Fruit fly (Drosophila melanogaster): Measurements from ENCODE around the gene Hr39.

Hr39 gene

dm6 chr2L:21290434-21290833, 53.4 kb downstream of the Hr39 start, which contains the start of gene Gr39a:
Gene Gr39a (plus strand): TSS chr2L:21290734.
- TF ChIP-seq psq (optimal IDR thresholded peaks at IDR 0.05): no peak
- TF ChIP-seq CG8478 (optimal IDR thresholded peaks at IDR 0.05): no peak
- TF ChIP-seq Dll (optimal IDR thresholded peaks at IDR 0.05): no peak
- TF ChIP-seq pan (optimal IDR thresholded peaks at IDR 0.05): no peak
- no peak for TF ChIP-seq EcR (GFP tag; optimal IDR thresholded peaks at IDR 0.05)
- no peak for TF ChIP-seq usp (GFP tag; optimal IDR thresholded peaks at IDR 0.05)

- TF ChIP-seq EcR (GFP tag; optimal IDR thresholded peaks at IDR 0.05): no peak
- no peak for TF ChIP-seq CG8478 (optimal IDR thresholded peaks at IDR 0.05)
- TF ChIP-seq usp (GFP tag; optimal IDR thresholded peaks at IDR 0.05): no peak
- no peak for TF ChIP-seq pan (optimal IDR thresholded peaks at IDR 0.05)
- TF ChIP-seq psq (optimal IDR thresholded peaks at IDR 0.05): no peak
- TF ChIP-seq Dll (optimal IDR thresholded peaks at IDR 0.05): no peak
Measured at dm6 chr2L:21299564-21299963, 62.5 kb downstream of the Hr39 start.

DNA sequence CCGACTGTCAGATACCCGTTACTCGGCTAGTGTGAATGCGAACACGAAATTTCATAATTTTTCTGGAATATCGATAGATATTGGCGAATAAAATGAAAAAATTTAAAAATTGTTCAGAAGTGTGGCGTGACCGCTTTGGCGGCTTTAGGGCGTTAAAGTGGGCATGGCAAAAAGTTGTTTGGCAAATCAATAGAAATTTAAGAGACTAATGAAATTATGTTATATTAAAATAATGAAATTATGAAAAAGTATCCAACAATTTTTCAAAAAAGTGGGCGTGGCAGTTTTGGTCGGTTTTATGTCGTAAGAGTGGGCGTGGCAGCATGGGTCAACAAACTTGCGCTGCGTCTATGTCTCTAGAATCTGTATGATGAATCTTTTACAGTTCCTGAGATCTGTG, 65.0 kb downstream of the Hr39 start:
- TF ChIP-seq EcR (GFP tag; optimal IDR thresholded peaks at IDR 0.05): no peak
- TF ChIP-seq pan (optimal IDR thresholded peaks at IDR 0.05): no peak
- no peak for TF ChIP-seq psq (optimal IDR thresholded peaks at IDR 0.05)
- no peak for TF ChIP-seq CG8478 (optimal IDR thresholded peaks at IDR 0.05)
- TF ChIP-seq usp (GFP tag; optimal IDR thresholded peaks at IDR 0.05): no peak
- TF ChIP-seq Dll (optimal IDR thresholded peaks at IDR 0.05): no peak

dm6 chr2L:21303655-21304532, 66.8 kb downstream of the Hr39 start:
- TF ChIP-seq pan (optimal IDR thresholded peaks at IDR 0.05) (no peak), psq (optimal IDR thresholded peaks at IDR 0.05) (no peak), EcR (GFP tag; optimal IDR thresholded peaks at IDR 0.05) (no peak), CG8478 (optimal IDR thresholded peaks at IDR 0.05) (no peak), Dll (optimal IDR thresholded peaks at IDR 0.05) (no peak), usp (GFP tag; optimal IDR thresholded peaks at IDR 0.05) (no peak)

dm6 chr2L:21304533-21304850, 67.4 kb downstream of the Hr39 start:
- TF ChIP-seq psq (optimal IDR thresholded peaks at IDR 0.05) (no peak), CG8478 (optimal IDR thresholded peaks at IDR 0.05) (no peak), pan (optimal IDR thresholded peaks at IDR 0.05) (no peak), EcR (GFP tag; optimal IDR thresholded peaks at IDR 0.05) (no peak), Dll (optimal IDR thresholded peaks at IDR 0.05) (no peak), usp (GFP tag; optimal IDR thresholded peaks at IDR 0.05) (no peak)

DNA sequence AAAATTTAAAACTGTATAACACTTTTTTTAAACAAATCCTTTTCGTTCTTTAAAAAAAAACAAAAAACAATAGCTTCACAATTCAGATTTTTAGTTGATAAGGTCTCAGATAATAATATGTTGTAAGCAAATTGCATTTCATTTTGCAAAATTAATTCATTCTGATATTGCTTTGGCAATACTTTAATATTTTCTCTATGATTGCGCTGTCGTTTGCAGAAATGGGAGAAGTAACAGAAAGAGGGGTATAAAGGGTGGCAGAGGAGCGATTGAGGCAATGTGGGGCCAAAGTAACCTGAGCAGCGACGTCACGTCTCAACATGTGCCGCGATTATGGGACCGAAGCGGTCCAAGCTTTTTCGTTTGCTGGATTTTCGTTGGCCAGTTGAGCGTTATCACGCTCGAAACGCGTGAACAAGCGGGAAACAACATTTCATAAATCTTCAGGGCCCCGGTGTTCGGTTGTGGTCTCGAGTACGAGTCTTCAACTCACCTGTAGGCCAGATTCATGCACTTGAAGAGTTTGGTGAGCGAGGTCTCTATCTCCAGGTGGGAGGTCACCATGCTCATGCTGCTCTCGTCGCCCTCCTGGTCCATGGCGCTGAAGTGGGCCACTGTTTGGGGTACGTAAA, 70.9 kb downstream of the Hr39 start:
- TF ChIP-seq EcR (GFP tag; optimal IDR thresholded peaks at IDR 0.05) (no peak), CG8478 (optimal IDR thresholded peaks at IDR 0.05) (no peak), usp (GFP tag; optimal IDR thresholded peaks at IDR 0.05) (no peak)

All from whole organism.